Fruit fly (Drosophila melanogaster): ENCODE results near the gene meng.

Gene meng

DNA sequence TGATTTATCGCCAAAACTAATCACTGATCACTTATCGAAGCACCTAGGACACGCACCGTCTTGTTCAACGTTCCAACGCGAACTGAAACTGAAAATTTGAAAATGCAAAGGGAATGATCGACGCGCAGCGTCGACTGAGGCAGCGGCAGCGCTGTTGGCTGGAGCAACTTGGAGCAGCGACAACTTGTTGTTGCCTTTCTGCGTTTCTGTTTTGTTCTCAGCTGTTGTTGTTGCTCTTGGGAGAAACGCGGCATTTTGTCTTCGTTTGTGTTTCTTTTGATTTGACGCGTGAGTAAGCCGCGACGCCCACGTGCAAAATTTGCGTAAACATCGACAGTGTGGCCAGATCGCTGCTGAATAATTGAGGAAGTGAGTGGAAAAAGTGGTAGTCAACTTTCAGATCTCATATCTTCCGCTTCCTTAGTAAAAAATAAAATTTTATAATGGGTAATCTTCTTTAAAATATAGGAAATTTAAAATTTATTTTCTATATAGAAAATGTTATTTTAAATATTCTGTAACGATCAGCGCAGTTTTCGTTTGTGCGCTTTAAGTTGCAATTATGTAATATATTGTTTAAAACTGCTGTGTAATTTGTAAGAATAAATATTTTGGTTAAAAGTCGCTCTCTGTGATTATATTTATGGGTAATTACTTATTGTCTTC lies 33.2 kb upstream of the meng start, which contains the start of gene Tsp (continued):
- TF ChIP-seq HmgZ (tag; optimal IDR thresholded peaks at IDR 0.05): no peak
- no peak for TF ChIP-seq bab2 (GFP tag; optimal IDR thresholded peaks at IDR 0.05)
- no peak for TF ChIP-seq salm (tag; optimal IDR thresholded peaks at IDR 0.05)
- peak; percentile 5 for TF ChIP-seq Sox100B (GFP tag; optimal IDR thresholded peaks at IDR 0.05)
- TF ChIP-seq CG18011 (GFP tag; optimal IDR thresholded peaks at IDR 0.05): no peak
- TF ChIP-seq CG15479 (GFP tag; optimal IDR thresholded peaks at IDR 0.05): peak; percentile 5
- TF ChIP-seq Dref (GFP tag; IDR thresholded peaks at IDR 0.05): no peak
- no peak for TF ChIP-seq hth (optimal IDR thresholded peaks at IDR 0.05)
- no peak for TF ChIP-seq Sry-β (GFP tag; optimal IDR thresholded peaks at IDR 0.05)
- no peak for TF ChIP-seq gce (GFP tag; IDR thresholded peaks at IDR 0.05)
- TF ChIP-seq disco-r (GFP tag; optimal IDR thresholded peaks at IDR 0.05): no peak
- no peak for TF ChIP-seq CG7556 (GFP tag; optimal IDR thresholded peaks at IDR 0.05)
- no peak for TF ChIP-seq gsb-n (tag; optimal IDR thresholded peaks at IDR 0.05)
- TF ChIP-seq croc (GFP tag; conservative IDR thresholded peaks at IDR 0.05): no peak
- no peak for TF ChIP-seq CG17385 (GFP tag; optimal IDR thresholded peaks at IDR 0.05)
- no peak for TF ChIP-seq CG12104 (GFP tag; optimal IDR thresholded peaks at IDR 0.05)
- no peak for TF ChIP-seq bbx (GFP tag; IDR thresholded peaks at IDR 0.05; ENCODE audit: partially characterized antibody)
- TF ChIP-seq dati (GFP tag; IDR thresholded peaks at IDR 0.05): no peak
- TF ChIP-seq Bteb2 (GFP tag; optimal IDR thresholded peaks at IDR 0.05): no peak
- no peak for TF ChIP-seq wdn (GFP tag; IDR thresholded peaks at IDR 0.05)
- TF ChIP-seq HLH54F (GFP tag; optimal IDR thresholded peaks at IDR 0.05): no peak
- peak; percentile 64 for TF ChIP-seq abd-A (tag; optimal IDR thresholded peaks at IDR 0.05)
- peak; percentile 43; the same call in 1 of the 3 replicates for TF ChIP-seq so (GFP tag; IDR thresholded peaks at IDR 0.05)
- TF ChIP-seq sr (GFP tag; IDR thresholded peaks at IDR 0.05): peak; percentile 86
- TF ChIP-seq danr (GFP tag; IDR thresholded peaks at IDR 0.05): no peak
- TF ChIP-seq CG2678 (tag; optimal IDR thresholded peaks at IDR 0.05): peak; percentile 8
- no peak for TF ChIP-seq tup (GFP tag; optimal IDR thresholded peaks at IDR 0.05)
- TF ChIP-seq Dll (GFP tag; IDR thresholded peaks at IDR 0.05; ENCODE audit: partially characterized antibody): no peak
- no peak for TF ChIP-seq CG10274 (GFP tag; optimal IDR thresholded peaks at IDR 0.05)
- TF ChIP-seq usp (GFP tag; optimal IDR thresholded peaks at IDR 0.05): no peak
- TF ChIP-seq CG3281 (GFP tag; optimal IDR thresholded peaks at IDR 0.05): no peak
- TF ChIP-seq CG9932 (GFP tag; IDR thresholded peaks at IDR 0.05): no peak
- TF ChIP-seq Aef1 (GFP tag; IDR thresholded peaks at IDR 0.05): peak; percentile 22; the same call in 1 of the 3 replicates
- no peak for TF ChIP-seq crc (GFP tag; optimal IDR thresholded peaks at IDR 0.05)
- no peak for TF ChIP-seq CG17361 (GFP tag; IDR thresholded peaks at IDR 0.05)
- TF ChIP-seq CG4820 (GFP tag; optimal IDR thresholded peaks at IDR 0.05): no peak
- TF ChIP-seq zen (tag; optimal IDR thresholded peaks at IDR 0.05): no peak

DNA sequence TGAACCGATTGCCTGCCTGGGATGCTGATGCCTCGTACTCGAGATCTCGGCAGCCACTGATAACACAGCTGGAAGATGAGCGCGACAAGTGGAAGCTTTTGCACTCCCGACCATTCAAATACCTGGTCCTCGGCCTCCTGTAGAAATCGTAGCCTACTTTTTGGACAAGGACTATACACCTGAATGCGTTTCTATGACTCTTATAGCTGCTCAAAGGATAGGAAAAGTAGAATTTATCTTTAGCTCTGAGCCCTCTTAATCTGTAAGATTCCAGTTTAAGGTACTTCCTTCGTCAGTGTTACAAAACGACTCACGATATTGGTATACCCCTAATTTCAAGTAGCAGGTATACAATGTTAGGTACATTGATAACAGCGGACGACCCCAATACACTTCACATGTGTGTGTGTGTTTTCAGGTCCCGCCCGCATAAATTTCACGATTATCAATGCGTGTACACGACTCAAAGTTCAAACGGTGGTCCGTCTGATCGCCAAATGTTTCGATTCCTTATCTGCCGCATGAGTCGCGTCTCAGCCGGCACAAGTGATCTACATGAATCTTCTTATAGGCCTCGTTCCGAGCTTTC lies 26.0 kb upstream of the meng start, which contains the start of gene AkhR:
Gene AkhR (minus strand): TSS at position 5 of the 589 bp plus-strand sequence.
- peak; percentile 9 for TF ChIP-seq CG34376 (GFP tag; optimal IDR thresholded peaks at IDR 0.05)
- no peak for TF ChIP-seq slbo (GFP tag; IDR thresholded peaks at IDR 0.05)
- peak; percentile 70 for TF ChIP-seq Ets65A (GFP tag)
- TF ChIP-seq ftz-f1 (GFP tag; optimal IDR thresholded peaks at IDR 0.05): no peak
- TF ChIP-seq psq (GFP tag; optimal IDR thresholded peaks at IDR 0.05): no peak
- TF ChIP-seq row (GFP tag; IDR thresholded peaks at IDR 0.05): peak; percentile 47
- TF ChIP-seq pnt (GFP tag; optimal IDR thresholded peaks at IDR 0.05): no peak
- TF ChIP-seq rib (GFP tag; IDR thresholded peaks at IDR 0.05): no peak
- TF ChIP-seq Med (GFP tag): peak; percentile 47
